Worm (Caenorhabditis elegans): ENCODE results near the gene C16C10.4.

ce11 chrIII:4181338-4181737 lies 10.2 kb downstream of the C16C10.4 start, which contains the start of gene C16C10.1:
- no peak for TF ChIP-seq flt-1 (GFP tag; IDR thresholded peaks at IDR 0.05)
- TF ChIP-seq hmg-4 (GFP tag; optimal IDR thresholded peaks at IDR 0.05) = no peak
- TF ChIP-seq tbx-11 (GFP tag; IDR thresholded peaks at IDR 0.05) = no peak
- TF ChIP-seq ama-1 (optimal IDR thresholded peaks at IDR 0.05) = no peak
- TF ChIP-seq hmbx-1 (tag; optimal IDR thresholded peaks at IDR 0.05) = no peak
- no peak for TF ChIP-seq hnd-1 (tag; optimal IDR thresholded peaks at IDR 0.05)
- no peak for TF ChIP-seq tbx-37 (GFP tag; conservative IDR thresholded peaks at IDR 0.05)
- TF ChIP-seq tra-4 (tag; optimal IDR thresholded peaks at IDR 0.05) = no peak
- no peak for TF ChIP-seq sea-1 (GFP tag; conservative IDR thresholded peaks at IDR 0.05)
- TF ChIP-seq ets-7 (tag; optimal IDR thresholded peaks at IDR 0.05) = no peak
- TF ChIP-seq ceh-13 (GFP tag; optimal IDR thresholded peaks at IDR 0.05) = no peak
- no peak for TF ChIP-seq aly-1 (tag; optimal IDR thresholded peaks at IDR 0.05)
- TF ChIP-seq F13C5.2 (tag; optimal IDR thresholded peaks at IDR 0.05) = no peak

Data from whole organism, early embryonic.